Worm (Caenorhabditis elegans) whole organism, L4 larva: ENCODE results near the gene fcmt-1.

Source experiments
- F26F4.8 ChIP-seq: fragments of 200-800 bp; sonication (Bioruptor generic); conservative IDR thresholded peaks from 2 replicates; pipeline ENCODE4 v1.3.6; 2022; ENCODE audit warnings: missing genetic modification characterization, missing compliant biosample characterization
- T20F7.1 ChIP-seq: fragments of 200-800 bp; sonication (Bioruptor generic); optimal IDR thresholded peaks from 2 replicates; lab custom pipeline; 2018; ENCODE audit warnings: mild to moderate bottlenecking, missing genetic modification characterization, missing compliant biosample characterization
- Y105C5A.15 ChIP-seq: fragments of 200-800 bp; sonication (Bioruptor generic); IDR thresholded peaks from 2 replicates; pipeline ENCODE4 v1.3.6; 2022; ENCODE audit warnings: missing genetic modification characterization, missing compliant biosample characterization
- ceh-20 ChIP-seq: fragments of 200-800 bp; sonication (Bioruptor generic); IDR thresholded peaks from 2 replicates; pipeline ENCODE4 v1.3.6; 2022; ENCODE audit warnings: missing genetic modification reagents, missing genetic modification characterization, missing compliant biosample characterization
- ceh-28 ChIP-seq: fragments of 150-350 bp; optimal IDR thresholded peaks from 2 replicates; lab custom pipeline; 2014; ENCODE audit warnings: missing biosample characterization, missing genetic modification reagents, missing genetic modification characterization
- ceh-44 ChIP-seq: fragments of 200-800 bp; sonication (Bioruptor generic); IDR thresholded peaks from 2 replicates; pipeline ENCODE4 v1.3.6; 2022; ENCODE audit warnings: missing genetic modification reagents, missing genetic modification characterization, missing compliant biosample characterization
- cey-2 ChIP-seq: sonication (generic microtip); optimal IDR thresholded peaks from 3 replicates; lab custom pipeline; 2017; ENCODE audit warnings: missing genetic modification characterization, mild to moderate bottlenecking, missing compliant biosample characterization, antibody characterized with exemption, borderline replicate concordance; ENCODE audit not compliant: insufficient read depth
- daf-12 ChIP-seq: fragments of 150-350 bp; optimal IDR thresholded peaks from 2 replicates; lab custom pipeline; 2014; ENCODE audit warnings: missing biosample characterization, missing genetic modification reagents, missing genetic modification characterization
- daf-16 ChIP-seq, 3 experiments: sonication (generic microtip); optimal IDR thresholded peaks; 2 replicates each; lab custom pipeline; 2016 to 2017; ENCODE audit warnings: missing genetic modification characterization in 3 of 3, missing genetic modification reagents in 3 of 3, mild to moderate bottlenecking in 2 of 3, missing compliant biosample characterization in 2 of 3, missing biosample characterization in 1 of 3, moderate library complexity in 1 of 3
- dmd-6 ChIP-seq: fragments of 200-800 bp; sonication (Bioruptor generic); IDR thresholded peaks from 2 replicates; pipeline ENCODE4 v1.3.6; 2022; ENCODE audit warnings: missing genetic modification reagents, missing genetic modification characterization, missing compliant biosample characterization
- dmd-8 ChIP-seq: fragments of 200-800 bp; sonication (Bioruptor generic); IDR thresholded peaks from 2 replicates; pipeline ENCODE4 v1.3.6; 2022; ENCODE audit warnings: missing genetic modification characterization, missing compliant biosample characterization
- dmd-9 ChIP-seq: fragments of 200-800 bp; sonication (Bioruptor generic); IDR thresholded peaks from 2 replicates; pipeline ENCODE4 v1.3.6; 2022; ENCODE audit warnings: missing genetic modification reagents, missing genetic modification characterization, missing compliant biosample characterization
- dve-1 ChIP-seq: sonication (generic microtip); optimal IDR thresholded peaks from 2 replicates; lab custom pipeline; 2017; ENCODE audit warnings: antibody characterized with exemption, mild to moderate bottlenecking, missing genetic modification characterization, missing compliant biosample characterization; ENCODE audit not compliant: insufficient read depth
- egl-27 ChIP-seq: sonication (generic microtip); optimal IDR thresholded peaks from 3 replicates; lab custom pipeline; 2017; ENCODE audit warnings: missing biosample characterization, missing genetic modification reagents, missing genetic modification characterization
- fos-1 ChIP-seq: fragments of 150-350 bp; optimal IDR thresholded peaks from 2 replicates; lab custom pipeline; 2014; ENCODE audit warnings: missing biosample characterization, missing genetic modification characterization
- hif-1 ChIP-seq, 2 experiments: sonication (generic microtip); optimal IDR thresholded peaks; 2 replicates each; lab custom pipeline; 2016 to 2017; ENCODE audit warnings: missing compliant biosample characterization in 2 of 2, missing genetic modification characterization in 2 of 2, missing genetic modification reagents in 2 of 2, missing genotype in 2 of 2, mild to moderate bottlenecking in 1 of 2
- lin-1 ChIP-seq: fragments of 200-800 bp; sonication (Bioruptor generic); IDR thresholded peaks from 2 replicates; pipeline ENCODE4 v1.3.6; 2022; ENCODE audit warnings: missing genetic modification reagents, missing genetic modification characterization, missing compliant biosample characterization
- lin-38 ChIP-seq: fragments of 200-800 bp; sonication (Bioruptor generic); IDR thresholded peaks from 2 replicates; pipeline ENCODE4 v1.3.6; 2022; ENCODE audit warnings: missing genetic modification reagents, missing genetic modification characterization, missing compliant biosample characterization
- lsy-2 ChIP-seq, 2 experiments: fragments of 150-350 bp in 1 of 2; sonication (generic microtip) in 1 of 2; optimal IDR thresholded peaks; 2 replicates each; lab custom pipeline; 2014 to 2017; ENCODE audit warnings: missing biosample characterization in 2 of 2, missing genetic modification characterization in 2 of 2
- madf-5 ChIP-seq, 2 experiments: fragments of 200-800 bp; sonication (Bioruptor generic); IDR thresholded peaks; 2 replicates each; pipeline ENCODE4 v1.3.6; 2022; ENCODE audit warnings: missing compliant biosample characterization in 2 of 2, missing genetic modification characterization in 2 of 2
- mep-1 ChIP-seq: fragments of 150-350 bp; sonication (generic microtip); optimal IDR thresholded peaks from 3 replicates; lab custom pipeline; 2014; ENCODE audit warnings: missing biosample characterization, missing genetic modification characterization
- mes-2 ChIP-seq: sonication (generic microtip); optimal IDR thresholded peaks from 2 replicates; lab custom pipeline; 2016; ENCODE audit warnings: missing genotype, mild to moderate bottlenecking, missing genetic modification characterization, missing compliant biosample characterization; ENCODE audit not compliant: poor library complexity, severe bottlenecking
- nhr-102 ChIP-seq: sonication (generic microtip); optimal IDR thresholded peaks from 2 replicates; lab custom pipeline; 2016; ENCODE audit warnings: mild to moderate bottlenecking, missing genetic modification characterization, moderate library complexity, missing compliant biosample characterization
- nhr-25 ChIP-seq: sonication (generic microtip); optimal IDR thresholded peaks from 2 replicates; lab custom pipeline; 2017; ENCODE audit warnings: missing genetic modification characterization, mild to moderate bottlenecking, missing compliant biosample characterization, antibody characterized with exemption, moderate library complexity, borderline replicate concordance; ENCODE audit not compliant: insufficient read depth
- nhr-28 ChIP-seq: fragments of 150-350 bp; optimal IDR thresholded peaks from 2 replicates; lab custom pipeline; 2014; ENCODE audit warnings: missing biosample characterization, missing genetic modification characterization
- nhr-41 ChIP-seq: fragments of 200-800 bp; sonication (Bioruptor generic); IDR thresholded peaks from 2 replicates; pipeline ENCODE4 v1.3.6; 2022; ENCODE audit warnings: missing genetic modification reagents, missing genetic modification characterization, missing compliant biosample characterization
- pha-4 ChIP-seq, 2 experiments: fragments of 150-350 bp in 1 of 2; fragments of 200-800 bp in 1 of 2; sonication (Bioruptor generic) in 1 of 2; IDR thresholded peaks in 1 of 2; optimal IDR thresholded peaks in 1 of 2; 2 replicates each; pipeline versions ENCODE4 v1.3.6 to Lab custom; 2014 to 2022; ENCODE audit warnings: missing genetic modification characterization in 2 of 2, missing genetic modification reagents in 2 of 2, missing biosample characterization in 1 of 2, missing compliant biosample characterization in 1 of 2
- saeg-2 ChIP-seq: fragments of 200-800 bp; sonication (Bioruptor generic); IDR thresholded peaks from 2 replicates; pipeline ENCODE4 v1.3.6; 2022; ENCODE audit warnings: missing genetic modification reagents, missing genetic modification characterization, missing compliant biosample characterization
- set-16 ChIP-seq: fragments of 200-800 bp; sonication (Bioruptor generic); IDR thresholded peaks from 2 replicates; pipeline ENCODE4 v1.3.6; 2022; ENCODE audit warnings: missing genetic modification reagents, missing genetic modification characterization, missing compliant biosample characterization
- unc-130 ChIP-seq: sonication (generic microtip); optimal IDR thresholded peaks from 2 replicates; lab custom pipeline; 2016; ENCODE audit warnings: missing genetic modification reagents, missing genetic modification characterization, missing compliant biosample characterization
- unc-39 ChIP-seq: sonication (generic microtip); optimal IDR thresholded peaks from 2 replicates; lab custom pipeline; 2017; ENCODE audit warnings: missing biosample characterization, missing genetic modification characterization
- zfp-2 ChIP-seq: sonication (generic microtip); optimal IDR thresholded peaks from 2 replicates; lab custom pipeline; 2016; ENCODE audit warnings: mild to moderate bottlenecking, missing genetic modification characterization, missing compliant biosample characterization
- zfp-3 ChIP-seq: fragments of 200-800 bp; sonication (Bioruptor generic); conservative IDR thresholded peaks from 2 replicates; pipeline ENCODE4 v1.3.6; 2022; ENCODE audit warnings: missing genetic modification reagents, missing genetic modification characterization, missing compliant biosample characterization
- zip-2 ChIP-seq: fragments of 150-350 bp; optimal IDR thresholded peaks from 2 replicates; lab custom pipeline; 2014; ENCODE audit warnings: missing biosample characterization, missing genetic modification characterization

The fcmt-1 gene

ce11 chrII:11749490-11750172 lies 40.3 kb upstream of the fcmt-1 start (continued):
- TF ChIP-seq egl-27 (no peak), F26F4.8 (GFP tag; lab: Robert Waterston, UW) (no peak), ceh-20 (GFP tag; lab: Robert Waterston, UW) (peak; percentile 63; the same call in 1 of the 2 replicates), nhr-28 (tag; lab: Kevin White, UChicago) (peak; percentile 33), zfp-2 (tag; lab: Kevin White, UChicago) (peak; percentile 56), unc-130 (GFP tag; lab: Kevin White, UChicago) (no peak)

- TF ChIP-seq dve-1 (tag; lab: Kevin White, UChicago) = peak; percentile 22
- TF ChIP-seq dmd-8 (GFP tag; lab: Robert Waterston, UW) = no peak
- peak; percentile 20 for TF ChIP-seq mep-1 (tag; lab: Kevin White, UChicago)
- peak; percentile 2 for TF ChIP-seq ceh-28 (tag; lab: Kevin White, UChicago)
- TF ChIP-seq zfp-3 (GFP tag; lab: Robert Waterston, UW) = no peak
- no peak for TF ChIP-seq daf-16 (GFP tag; optimal IDR thresholded peaks at IDR 0.05; lab: Kevin White, UChicago)
- TF ChIP-seq daf-16 (tag; optimal IDR thresholded peaks at IDR 0.05; lab: Kevin White, UChicago) = no peak
- 0 out of 2 replicates have a peak, but pooled peaks have one; percentile 23 for TF ChIP-seq pha-4 (GFP tag; IDR thresholded peaks at IDR 0.05; lab: Robert Waterston, UW)
- TF ChIP-seq pha-4 (tag; optimal IDR thresholded peaks at IDR 0.05; lab: Kevin White, UChicago) = no peak
- TF ChIP-seq, all 104 proteins: peak for 4
Observed at ce11 chrII:11748494-11748893, 39.1 kb upstream of the fcmt-1 start, which contains the start of the genes F44E5.17 and gpb-1. F44E5.17 (minus strand) TSS chrII:11748594. gpb-1 (minus strand) TSS chrII:11748611.

ce11 chrII:11747889-11748288 lies 38.5 kb upstream of the fcmt-1 start:
- TF ChIP-seq dmd-6 (GFP tag; lab: Robert Waterston, UW) = no peak
- no peak for TF ChIP-seq nhr-41 (GFP tag; lab: Robert Waterston, UW)
- no peak for TF ChIP-seq ceh-28 (tag; lab: Kevin White, UChicago)
- TF ChIP-seq T20F7.1 (GFP tag; lab: Kevin White, UChicago) = peak; percentile 35
- no peak for TF ChIP-seq dmd-9 (GFP tag; lab: Robert Waterston, UW)
- no peak for TF ChIP-seq lin-1 (GFP tag; lab: Robert Waterston, UW)
- TF ChIP-seq set-16 (GFP tag; lab: Robert Waterston, UW) = no peak
- 0 out of 2 replicates have a peak, but pooled peaks have one; percentile 9 for TF ChIP-seq lin-38 (GFP tag; lab: Robert Waterston, UW)
- no peak for TF ChIP-seq Y105C5A.15 (GFP tag; lab: Robert Waterston, UW)
- no peak for TF ChIP-seq cey-2 (tag; lab: Kevin White, UChicago)
- TF ChIP-seq hif-1 (tag; optimal IDR thresholded peaks at IDR 0.05; lab: Kevin White, UChicago) = no peak
- TF ChIP-seq fos-1 (tag; lab: Kevin White, UChicago) = no peak
- TF ChIP-seq nhr-102 (tag; lab: Kevin White, UChicago) = no peak
- TF ChIP-seq unc-39 (tag; lab: Kevin White, UChicago) = no peak
- TF ChIP-seq ceh-44 = no peak
- no peak for TF ChIP-seq unc-130 (GFP tag; lab: Kevin White, UChicago)
- TF ChIP-seq daf-12 (tag; lab: Kevin White, UChicago) = no peak
- no peak for TF ChIP-seq madf-5 (GFP tag; IDR thresholded peaks at IDR 0.05; lab: Robert Waterston, UW)
- no peak for TF ChIP-seq zip-2 (tag; lab: Kevin White, UChicago)
- no peak for TF ChIP-seq saeg-2 (GFP tag; lab: Robert Waterston, UW)
- peak; percentile 15 for TF ChIP-seq mes-2 (tag; lab: Kevin White, UChicago)
- TF ChIP-seq lsy-2 (tag; optimal IDR thresholded peaks at IDR 0.05; lab: Kevin White, UChicago) = peak; percentile 24 to 95
- no peak for TF ChIP-seq nhr-25 (tag; lab: Kevin White, UChicago)
